Fruit fly (Drosophila melanogaster): ENCODE data around the gene CG14384.

CG14384 gene

DNA sequence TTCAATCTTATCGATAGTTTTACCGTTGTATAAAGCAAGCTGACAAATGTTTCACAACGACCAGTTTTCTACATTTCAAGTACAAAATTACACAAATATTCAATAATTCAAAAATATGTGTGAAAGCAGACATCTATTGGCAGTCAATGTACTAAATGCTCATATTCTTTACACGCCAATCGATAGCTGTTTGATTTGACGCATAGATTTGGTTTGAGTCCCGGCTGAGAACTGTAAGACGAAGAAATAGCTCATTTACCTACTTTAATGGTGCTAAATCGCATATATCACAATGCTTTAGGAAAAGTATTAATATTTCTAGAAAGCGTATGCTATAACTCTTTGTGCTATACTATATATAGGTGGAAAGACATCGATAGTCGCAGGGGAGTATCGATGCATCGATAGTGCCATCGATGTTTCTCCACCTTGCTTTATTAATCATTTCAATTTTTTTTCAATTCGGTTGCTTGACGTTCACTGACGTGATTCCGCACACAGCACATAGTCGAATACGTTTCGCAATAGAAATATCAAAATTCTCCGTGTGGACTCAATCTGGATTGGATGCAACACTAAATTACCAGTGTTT, 13.2 kb upstream of the CG14384 start, which contains the start of gene Paip2:
Gene Paip2 (plus strand): TSS at position 165 of the 592 bp plus-strand sequence.
- TF ChIP-seq Ptx1 (GFP tag; IDR thresholded peaks at IDR 0.05): no peak
- no peak for TF ChIP-seq hth (optimal IDR thresholded peaks at IDR 0.05)
- no peak for TF ChIP-seq slou (GFP tag; optimal IDR thresholded peaks at IDR 0.05)
- TF ChIP-seq unpg (GFP tag; optimal IDR thresholded peaks at IDR 0.05): no peak
- no peak for TF ChIP-seq run (tag; optimal IDR thresholded peaks at IDR 0.05)
- TF ChIP-seq lbe (GFP tag; optimal IDR thresholded peaks at IDR 0.05): peak; percentile 16
- no peak for TF ChIP-seq CG2875 (GFP tag; optimal IDR thresholded peaks at IDR 0.05)
- TF ChIP-seq chn (GFP tag; optimal IDR thresholded peaks at IDR 0.05): no peak
- no peak for TF ChIP-seq sob (GFP tag; IDR thresholded peaks at IDR 0.05)
- TF ChIP-seq Oaz (GFP tag; IDR thresholded peaks at IDR 0.05): no peak
- TF ChIP-seq CG6654 (GFP tag; optimal IDR thresholded peaks at IDR 0.05): no peak
- TF ChIP-seq stwl (tag; optimal IDR thresholded peaks at IDR 0.05): peak; percentile 69
- TF ChIP-seq Gsc (GFP tag; IDR thresholded peaks at IDR 0.05): no peak
- TF ChIP-seq CG17912 (GFP tag; optimal IDR thresholded peaks at IDR 0.05): no peak
- peak; percentile 98 for TF ChIP-seq hbn (GFP tag; IDR thresholded peaks at IDR 0.05; ENCODE audit: partially characterized antibody)
- TF ChIP-seq scrt (GFP tag; optimal IDR thresholded peaks at IDR 0.05): no peak
- TF ChIP-seq CG31365 (tag; optimal IDR thresholded peaks at IDR 0.05): peak; percentile 3
- TF ChIP-seq Adf1 (GFP tag; IDR thresholded peaks at IDR 0.05): no peak
- no peak for TF ChIP-seq MTF-1 (GFP tag; optimal IDR thresholded peaks at IDR 0.05; ENCODE audit: borderline replicate concordance)
- no peak for TF ChIP-seq Awh (GFP tag; IDR thresholded peaks at IDR 0.05)
- TF ChIP-seq pum (GFP tag; optimal IDR thresholded peaks at IDR 0.05): no peak
- TF ChIP-seq ems (GFP tag; optimal IDR thresholded peaks at IDR 0.05): no peak
- no peak for TF ChIP-seq CG7357 (GFP tag; IDR thresholded peaks at IDR 0.05)
- peak; percentile 73 for TF ChIP-seq YL-1 (GFP tag; optimal IDR thresholded peaks at IDR 0.05)
- no peak for TF ChIP-seq onecut (GFP tag; IDR thresholded peaks at IDR 0.05)
- TF ChIP-seq otp (GFP tag; IDR thresholded peaks at IDR 0.05): no peak
- TF ChIP-seq mam (GFP tag; optimal IDR thresholded peaks at IDR 0.05): no peak
- no peak for TF ChIP-seq CG16779 (GFP tag; IDR thresholded peaks at IDR 0.05)
- no peak for TF ChIP-seq cas (GFP tag; IDR thresholded peaks at IDR 0.05)
- no peak for TF ChIP-seq CG8765 (GFP tag; IDR thresholded peaks at IDR 0.05)
- no peak for TF ChIP-seq CG14667 (GFP tag; IDR thresholded peaks at IDR 0.05)
- TF ChIP-seq CG33557 (GFP tag; optimal IDR thresholded peaks at IDR 0.05): no peak
- TF ChIP-seq Nf-YC (tag; optimal IDR thresholded peaks at IDR 0.05): peak; percentile 32
- TF ChIP-seq ato (GFP tag; IDR thresholded peaks at IDR 0.05; ENCODE audit: partially characterized antibody): peak; percentile 93
- no peak for TF ChIP-seq TFAM (GFP tag; optimal IDR thresholded peaks at IDR 0.05)
- TF ChIP-seq dmrt11E (tag; optimal IDR thresholded peaks at IDR 0.05): peak; percentile 23
- no peak for TF ChIP-seq HLHmδ (GFP tag; optimal IDR thresholded peaks at IDR 0.05)
- peak; percentile 65 for TF ChIP-seq HmgD (GFP tag; optimal IDR thresholded peaks at IDR 0.05)
- TF ChIP-seq toy (GFP tag; IDR thresholded peaks at IDR 0.05): no peak
- TF ChIP-seq dan (GFP tag; IDR thresholded peaks at IDR 0.05): no peak
- no peak for TF ChIP-seq CG11456 (GFP tag; IDR thresholded peaks at IDR 0.05)
- TF ChIP-seq CG12071 (GFP tag; optimal IDR thresholded peaks at IDR 0.05): no peak
- TF ChIP-seq CG1647 (GFP tag; optimal IDR thresholded peaks at IDR 0.05): no peak
- TF ChIP-seq tap (tag; optimal IDR thresholded peaks at IDR 0.05): no peak
- TF ChIP-seq Hr39 (optimal IDR thresholded peaks at IDR 0.05): no peak
- TF ChIP-seq vnd (GFP tag; IDR thresholded peaks at IDR 0.05; ENCODE audit: partially characterized antibody): peak; percentile 98
- no peak for TF ChIP-seq maf-S (GFP tag; optimal IDR thresholded peaks at IDR 0.05)
- no peak for TF ChIP-seq Antp (GFP tag; optimal IDR thresholded peaks at IDR 0.05)
- no peak for TF ChIP-seq CG11723 (GFP tag; optimal IDR thresholded peaks at IDR 0.05)
- TF ChIP-seq CG1024 (GFP tag; IDR thresholded peaks at IDR 0.05): no peak
- TF ChIP-seq CG11247 (GFP tag; IDR thresholded peaks at IDR 0.05): no peak
- no peak for TF ChIP-seq z (GFP tag; IDR thresholded peaks at IDR 0.05)
- TF ChIP-seq CG10565 (GFP tag; optimal IDR thresholded peaks at IDR 0.05): no peak

Data from whole organism, embryonic.